Worm (Caenorhabditis elegans) whole organism, L3 larva: Measurements from ENCODE around the gene mcm-3.
"Not testable (repeated sequence)": the region's sequence is repeated elsewhere in the genome, so short reads cannot be mapped to it uniquely, and the experiment has no call there.

Experiments used
- ama-1 ChIP-seq: fragments of 150-350 bp; optimal IDR thresholded peaks from 2 replicates; lab custom pipeline; 2018
- ceh-82 ChIP-seq: fragments of 150-350 bp; optimal IDR thresholded peaks from 2 replicates; lab custom pipeline; 2014; ENCODE audit warnings: missing biosample characterization, missing genetic modification characterization
- daf-12 ChIP-seq: fragments of 150-350 bp; optimal IDR thresholded peaks from 2 replicates; lab custom pipeline; 2014; ENCODE audit warnings: missing biosample characterization, missing genetic modification reagents, missing genetic modification characterization
- elt-2 ChIP-seq: sonication (generic microtip); optimal IDR thresholded peaks from 2 replicates; lab custom pipeline; 2016; ENCODE audit warnings: missing genetic modification reagents, mild to moderate bottlenecking, missing genetic modification characterization, missing compliant biosample characterization
- fos-1 ChIP-seq: fragments of 150-350 bp; optimal IDR thresholded peaks from 2 replicates; lab custom pipeline; 2014; ENCODE audit warnings: missing biosample characterization, missing genetic modification characterization
- hmg-11 ChIP-seq: sonication (generic microtip); optimal IDR thresholded peaks from 2 replicates; lab custom pipeline; 2016; ENCODE audit warnings: missing genetic modification characterization, missing compliant biosample characterization
- mdl-1 ChIP-seq: fragments of 150-350 bp; optimal IDR thresholded peaks from 2 replicates; lab custom pipeline; 2014; ENCODE audit warnings: missing biosample characterization, missing genetic modification characterization
- nhr-76 ChIP-seq: fragments of 150-350 bp; sonication (generic microtip); optimal IDR thresholded peaks from 5 replicates; lab custom pipeline; 2014; ENCODE audit warnings: missing biosample characterization, missing genetic modification characterization
- nhr-77 ChIP-seq: fragments of 150-350 bp; optimal IDR thresholded peaks from 2 replicates; lab custom pipeline; 2014; ENCODE audit warnings: missing biosample characterization, missing genetic modification characterization
- sea-2 ChIP-seq: fragments of 150-350 bp; sonication (generic microtip); optimal IDR thresholded peaks from 4 replicates; lab custom pipeline; 2014; ENCODE audit warnings: missing biosample characterization, missing genetic modification reagents, missing genetic modification characterization
- unc-62 ChIP-seq: fragments of 150-350 bp; sonication (generic microtip); optimal IDR thresholded peaks from 4 replicates; lab custom pipeline; 2014; ENCODE audit warnings: missing biosample characterization, missing genetic modification reagents, missing genetic modification characterization
- zag-1 ChIP-seq: fragments of 150-350 bp; optimal IDR thresholded peaks from 2 replicates; lab custom pipeline; 2014; ENCODE audit warnings: missing biosample characterization, missing genetic modification characterization

DNA sequence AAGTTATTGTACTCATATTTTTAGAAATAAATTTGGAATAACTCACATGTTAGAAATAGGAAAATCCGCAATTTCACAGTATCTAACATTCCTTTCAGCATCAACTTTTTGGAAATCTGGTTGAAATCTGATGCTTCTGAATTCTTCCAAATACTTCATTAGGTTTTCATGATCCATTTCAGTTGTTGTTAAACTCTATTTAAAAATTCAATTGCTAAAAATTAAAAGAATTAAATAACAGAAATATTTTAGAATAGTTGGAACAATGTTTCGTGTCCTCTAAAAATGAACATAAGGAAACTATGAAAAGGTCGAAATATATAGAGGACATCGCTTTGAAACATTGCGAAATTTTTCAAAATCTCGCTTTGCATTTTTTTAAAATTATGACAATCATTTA, 28.0 kb downstream of the mcm-3 start, which contains the start of gene cng-1:
- TF ChIP-seq fos-1; ceh-82 (tag; lab: Kevin White, UChicago); sea-2 (GFP tag; lab: Kevin White, UChicago); ama-1 (lab: Kevin White, UChicago); nhr-76 (tag; lab: Kevin White, UChicago); mdl-1; elt-2 (tag; lab: Kevin White, UChicago); unc-62 (GFP tag; lab: Kevin White, UChicago); hmg-11; nhr-77 (tag; lab: Kevin White, UChicago); zag-1 (tag; lab: Kevin White, UChicago); daf-12 (tag; lab: Kevin White, UChicago): not testable (repeated sequence)
